Worm (Caenorhabditis elegans) whole organism, L4 larva: Measurements from ENCODE around the gene lips-1.
A peak's percentile ranks its signal among the peaks of the same experiment; 100 is the strongest.

ENCODE experiments used
- Y105C5A.15 ChIP-seq: fragments of 200-800 bp; sonication (Bioruptor generic); IDR thresholded peaks from 2 replicates; pipeline ENCODE4 v1.3.6; 2022; ENCODE audit warnings: missing genetic modification characterization, missing compliant biosample characterization
- Y48G9A.11 ChIP-seq: fragments of 200-800 bp; sonication (Bioruptor generic); IDR thresholded peaks from 2 replicates; pipeline ENCODE4 v1.3.6; 2022; ENCODE audit warnings: missing genetic modification reagents, missing genetic modification characterization, missing compliant biosample characterization
- Y5F2A.4 ChIP-seq: fragments of 200-800 bp; sonication (Bioruptor generic); optimal IDR thresholded peaks from 2 replicates; lab custom pipeline; 2018; ENCODE audit warnings: mild to moderate bottlenecking, missing genetic modification characterization, missing compliant biosample characterization
- Y75B8A.6 ChIP-seq: fragments of 200-800 bp; sonication (Bioruptor generic); IDR thresholded peaks from 2 replicates; pipeline ENCODE4 v1.3.6; 2022; ENCODE audit warnings: missing genetic modification reagents, missing genetic modification characterization, missing compliant biosample characterization
- ZK546.5 ChIP-seq, 2 experiments: sonication (generic microtip); optimal IDR thresholded peaks; 2 replicates each; lab custom pipeline; 2017; ENCODE audit warnings: missing biosample characterization in 2 of 2, missing genetic modification characterization in 2 of 2
- aha-1 ChIP-seq: fragments of 150-350 bp; peaks from one replicate; lab custom pipeline; 2014; ENCODE audit warnings: missing biosample characterization, missing genetic modification characterization
- arid-1 ChIP-seq: fragments of 200-800 bp; sonication (Bioruptor generic); conservative IDR thresholded peaks from 2 replicates; pipeline ENCODE4 v1.3.6; 2022; ENCODE audit warnings: missing genetic modification reagents, missing genetic modification characterization, missing compliant biosample characterization
- attf-4 ChIP-seq: sonication (generic microtip); optimal IDR thresholded peaks from 3 replicates; lab custom pipeline; 2017; ENCODE audit warnings: missing biosample characterization, missing genetic modification characterization
- ceh-20 ChIP-seq: fragments of 200-800 bp; sonication (Bioruptor generic); IDR thresholded peaks from 2 replicates; pipeline ENCODE4 v1.3.6; 2022; ENCODE audit warnings: missing genetic modification reagents, missing genetic modification characterization, missing compliant biosample characterization
- ceh-28 ChIP-seq: fragments of 150-350 bp; optimal IDR thresholded peaks from 2 replicates; lab custom pipeline; 2014; ENCODE audit warnings: missing biosample characterization, missing genetic modification reagents, missing genetic modification characterization
- ceh-62 ChIP-seq: sonication (generic microtip); optimal IDR thresholded peaks from 2 replicates; lab custom pipeline; 2017; ENCODE audit warnings: missing biosample characterization, missing genetic modification characterization
- ceh-82 ChIP-seq: sonication (generic microtip); optimal IDR thresholded peaks from 2 replicates; lab custom pipeline; 2017; ENCODE audit warnings: missing biosample characterization, missing genetic modification characterization
- cey-2 ChIP-seq: sonication (generic microtip); optimal IDR thresholded peaks from 3 replicates; lab custom pipeline; 2017; ENCODE audit warnings: missing genetic modification characterization, mild to moderate bottlenecking, missing compliant biosample characterization, antibody characterized with exemption, borderline replicate concordance; ENCODE audit not compliant: insufficient read depth
- ctbp-1 ChIP-seq: fragments of 200-800 bp; sonication (Bioruptor generic); IDR thresholded peaks from 2 replicates; pipeline ENCODE4 v1.3.6; 2022; ENCODE audit warnings: missing genetic modification reagents, missing genetic modification characterization, missing compliant biosample characterization
- daf-16 ChIP-seq, 3 experiments: sonication (generic microtip); optimal IDR thresholded peaks; 2 replicates each; lab custom pipeline; 2016 to 2017; ENCODE audit warnings: missing genetic modification characterization in 3 of 3, missing genetic modification reagents in 3 of 3, mild to moderate bottlenecking in 2 of 3, missing compliant biosample characterization in 2 of 3, missing biosample characterization in 1 of 3, moderate library complexity in 1 of 3
- dmd-6 ChIP-seq: fragments of 200-800 bp; sonication (Bioruptor generic); IDR thresholded peaks from 2 replicates; pipeline ENCODE4 v1.3.6; 2022; ENCODE audit warnings: missing genetic modification reagents, missing genetic modification characterization, missing compliant biosample characterization
- dmd-8 ChIP-seq: fragments of 200-800 bp; sonication (Bioruptor generic); IDR thresholded peaks from 2 replicates; pipeline ENCODE4 v1.3.6; 2022; ENCODE audit warnings: missing genetic modification characterization, missing compliant biosample characterization
- dmd-9 ChIP-seq: fragments of 200-800 bp; sonication (Bioruptor generic); IDR thresholded peaks from 2 replicates; pipeline ENCODE4 v1.3.6; 2022; ENCODE audit warnings: missing genetic modification reagents, missing genetic modification characterization, missing compliant biosample characterization
- dve-1 ChIP-seq: sonication (generic microtip); optimal IDR thresholded peaks from 2 replicates; lab custom pipeline; 2017; ENCODE audit warnings: antibody characterized with exemption, mild to moderate bottlenecking, missing genetic modification characterization, missing compliant biosample characterization; ENCODE audit not compliant: insufficient read depth
- egl-27 ChIP-seq: sonication (generic microtip); optimal IDR thresholded peaks from 3 replicates; lab custom pipeline; 2017; ENCODE audit warnings: missing biosample characterization, missing genetic modification reagents, missing genetic modification characterization
- egl-43 ChIP-seq: fragments of 200-800 bp; sonication (Bioruptor generic); IDR thresholded peaks from 2 replicates; pipeline ENCODE4 v1.3.6; 2022; ENCODE audit warnings: missing genetic modification reagents, missing genetic modification characterization, missing compliant biosample characterization
- jun-1 ChIP-seq: fragments of 150-350 bp; optimal IDR thresholded peaks from 2 replicates; lab custom pipeline; 2014; ENCODE audit warnings: missing biosample characterization, missing genetic modification reagents, missing genetic modification characterization
- lin-1 ChIP-seq: fragments of 200-800 bp; sonication (Bioruptor generic); IDR thresholded peaks from 2 replicates; pipeline ENCODE4 v1.3.6; 2022; ENCODE audit warnings: missing genetic modification reagents, missing genetic modification characterization, missing compliant biosample characterization
- lin-13 ChIP-seq: fragments of 150-350 bp; optimal IDR thresholded peaks from 2 replicates; lab custom pipeline; 2014; ENCODE audit warnings: missing biosample characterization, missing genetic modification reagents, missing genetic modification characterization
- lin-39 ChIP-seq: fragments of 150-350 bp; optimal IDR thresholded peaks from 2 replicates; lab custom pipeline; 2014; ENCODE audit warnings: missing biosample characterization, missing genetic modification reagents, missing genetic modification characterization
- madf-5 ChIP-seq, 2 experiments: fragments of 200-800 bp; sonication (Bioruptor generic); IDR thresholded peaks; 2 replicates each; pipeline ENCODE4 v1.3.6; 2022; ENCODE audit warnings: missing compliant biosample characterization in 2 of 2, missing genetic modification characterization in 2 of 2
- mdt-29 ChIP-seq: fragments of 200-800 bp; sonication (Bioruptor generic); IDR thresholded peaks from 2 replicates; pipeline ENCODE4 v1.3.6; 2022; ENCODE audit warnings: missing genetic modification reagents, missing genetic modification characterization, missing compliant biosample characterization
- mep-1 ChIP-seq: fragments of 150-350 bp; sonication (generic microtip); optimal IDR thresholded peaks from 3 replicates; lab custom pipeline; 2014; ENCODE audit warnings: missing biosample characterization, missing genetic modification characterization
- mes-2 ChIP-seq: sonication (generic microtip); optimal IDR thresholded peaks from 2 replicates; lab custom pipeline; 2016; ENCODE audit warnings: missing genotype, mild to moderate bottlenecking, missing genetic modification characterization, missing compliant biosample characterization; ENCODE audit not compliant: poor library complexity, severe bottlenecking
- mxl-2 ChIP-seq: fragments of 200-800 bp; sonication (Bioruptor generic); conservative IDR thresholded peaks from 2 replicates; pipeline ENCODE4 v1.3.6; 2022; ENCODE audit warnings: missing genetic modification reagents, missing genetic modification characterization, missing compliant biosample characterization
- nhr-10 ChIP-seq: fragments of 150-350 bp; optimal IDR thresholded peaks from 2 replicates; lab custom pipeline; 2014; ENCODE audit warnings: missing biosample characterization, missing genetic modification characterization
- nhr-102 ChIP-seq: sonication (generic microtip); optimal IDR thresholded peaks from 2 replicates; lab custom pipeline; 2016; ENCODE audit warnings: mild to moderate bottlenecking, missing genetic modification characterization, moderate library complexity, missing compliant biosample characterization
- nhr-237 ChIP-seq: sonication (generic microtip); optimal IDR thresholded peaks from 2 replicates; lab custom pipeline; 2017; ENCODE audit warnings: missing biosample characterization, missing genetic modification characterization
- nhr-28 ChIP-seq: fragments of 150-350 bp; optimal IDR thresholded peaks from 2 replicates; lab custom pipeline; 2014; ENCODE audit warnings: missing biosample characterization, missing genetic modification characterization
- nhr-42 ChIP-seq: fragments of 200-800 bp; sonication (Bioruptor generic); IDR thresholded peaks from 2 replicates; pipeline ENCODE4 v1.3.6; 2022; ENCODE audit warnings: missing genetic modification characterization, missing compliant biosample characterization
- nhr-76 ChIP-seq: fragments of 150-350 bp; optimal IDR thresholded peaks from 2 replicates; lab custom pipeline; 2014; ENCODE audit warnings: missing biosample characterization, missing genetic modification characterization
- nhr-77 ChIP-seq: fragments of 150-350 bp; optimal IDR thresholded peaks from 2 replicates; lab custom pipeline; 2014; ENCODE audit warnings: missing biosample characterization, missing genetic modification characterization
- pha-4 ChIP-seq, 2 experiments: fragments of 150-350 bp in 1 of 2; fragments of 200-800 bp in 1 of 2; sonication (Bioruptor generic) in 1 of 2; IDR thresholded peaks in 1 of 2; optimal IDR thresholded peaks in 1 of 2; 2 replicates each; pipeline versions ENCODE4 v1.3.6 to Lab custom; 2014 to 2022; ENCODE audit warnings: missing genetic modification characterization in 2 of 2, missing genetic modification reagents in 2 of 2, missing biosample characterization in 1 of 2, missing compliant biosample characterization in 1 of 2
- php-3 ChIP-seq: fragments of 200-800 bp; sonication (Bioruptor generic); IDR thresholded peaks from 2 replicates; pipeline ENCODE4 v1.3.6; 2022; ENCODE audit warnings: missing genetic modification reagents, missing genetic modification characterization, missing compliant biosample characterization
- pqm-1 ChIP-seq: sonication (generic microtip); optimal IDR thresholded peaks from 2 replicates; lab custom pipeline; 2017; ENCODE audit warnings: missing biosample characterization, missing genetic modification characterization
- saeg-2 ChIP-seq: fragments of 200-800 bp; sonication (Bioruptor generic); IDR thresholded peaks from 2 replicates; pipeline ENCODE4 v1.3.6; 2022; ENCODE audit warnings: missing genetic modification reagents, missing genetic modification characterization, missing compliant biosample characterization
- set-16 ChIP-seq: fragments of 200-800 bp; sonication (Bioruptor generic); IDR thresholded peaks from 2 replicates; pipeline ENCODE4 v1.3.6; 2022; ENCODE audit warnings: missing genetic modification reagents, missing genetic modification characterization, missing compliant biosample characterization
- snpc-1.2 ChIP-seq: fragments of 200-800 bp; sonication (Bioruptor generic); IDR thresholded peaks from 2 replicates; pipeline ENCODE4 v1.3.6; 2022; ENCODE audit warnings: missing genetic modification reagents, missing genetic modification characterization, missing compliant biosample characterization
- spr-1 ChIP-seq: sonication (generic microtip); optimal IDR thresholded peaks from 2 replicates; lab custom pipeline; 2016; ENCODE audit warnings: mild to moderate bottlenecking, missing genetic modification characterization, missing compliant biosample characterization
- tra-1 ChIP-seq: fragments of 200-800 bp; sonication (Bioruptor generic); IDR thresholded peaks from 2 replicates; pipeline ENCODE4 v1.3.6; 2022; ENCODE audit warnings: missing genetic modification reagents, missing genetic modification characterization, missing compliant biosample characterization
- unc-39 ChIP-seq: sonication (generic microtip); optimal IDR thresholded peaks from 2 replicates; lab custom pipeline; 2017; ENCODE audit warnings: missing biosample characterization, missing genetic modification characterization
- vab-7 ChIP-seq: fragments of 200-800 bp; sonication (Bioruptor generic); IDR thresholded peaks from 2 replicates; pipeline ENCODE4 v1.3.6; 2022; ENCODE audit warnings: missing genetic modification reagents, missing genetic modification characterization, missing compliant biosample characterization
- zag-1 ChIP-seq: fragments of 150-350 bp; optimal IDR thresholded peaks from 2 replicates; lab custom pipeline; 2014; ENCODE audit warnings: missing biosample characterization, missing genetic modification characterization
- zfp-2 ChIP-seq: sonication (generic microtip); optimal IDR thresholded peaks from 2 replicates; lab custom pipeline; 2016; ENCODE audit warnings: mild to moderate bottlenecking, missing genetic modification characterization, missing compliant biosample characterization
- zfp-3 ChIP-seq: fragments of 200-800 bp; sonication (Bioruptor generic); conservative IDR thresholded peaks from 2 replicates; pipeline ENCODE4 v1.3.6; 2022; ENCODE audit warnings: missing genetic modification reagents, missing genetic modification characterization, missing compliant biosample characterization
- zip-2 ChIP-seq: fragments of 150-350 bp; optimal IDR thresholded peaks from 2 replicates; lab custom pipeline; 2014; ENCODE audit warnings: missing biosample characterization, missing genetic modification characterization
- ztf-7 ChIP-seq: fragments of 150-350 bp; optimal IDR thresholded peaks from 2 replicates; lab custom pipeline; 2014; ENCODE audit warnings: missing biosample characterization, missing genetic modification characterization

lips-1 gene

DNA sequence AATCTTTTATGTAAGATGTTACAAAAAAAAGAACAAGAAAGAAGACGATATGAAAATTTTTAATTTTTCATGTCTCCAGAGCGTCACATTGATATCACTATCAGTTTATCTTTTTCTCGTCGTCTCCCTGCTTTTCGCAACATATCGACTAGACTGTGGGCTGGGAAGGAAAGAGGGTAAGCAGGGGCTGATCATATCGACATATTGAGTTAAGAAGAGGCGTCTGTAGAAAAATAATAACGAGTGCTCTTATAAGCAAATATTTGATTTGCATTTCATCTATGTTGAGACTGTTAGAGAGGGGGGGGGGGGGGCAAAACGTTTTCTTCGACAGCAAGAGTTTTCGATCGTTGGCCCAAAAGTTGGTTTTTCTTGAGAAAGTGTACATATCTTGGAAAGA lies 26.4 kb downstream of the lips-1 start:
- TF ChIP-seq nhr-42 (GFP tag; lab: Robert Waterston, UW) (no peak), nhr-237 (tag; lab: Kevin White, UChicago) (no peak), dmd-8 (no peak), mep-1 (no peak), aha-1 (tag; lab: Kevin White, UChicago) (no peak), unc-39 (tag; lab: Kevin White, UChicago) (no peak), Y48G9A.11 (no peak), snpc-1.2 (GFP tag; lab: Robert Waterston, UW) (no peak), nhr-10 (tag; lab: Kevin White, UChicago) (no peak), set-16 (GFP tag; lab: Robert Waterston, UW) (no peak), ZK546.5 (tag; optimal IDR thresholded peaks at IDR 0.05; lab: Kevin White, UChicago) (no peak), dmd-6 (GFP tag; lab: Robert Waterston, UW) (peak; percentile 54), Y105C5A.15 (GFP tag; lab: Robert Waterston, UW) (no peak), dmd-9 (GFP tag; lab: Robert Waterston, UW) (no peak), vab-7 (GFP tag; lab: Robert Waterston, UW) (no peak), jun-1 (no peak), ctbp-1 (no peak), ceh-28 (tag; lab: Kevin White, UChicago) (no peak), madf-5 (GFP tag; IDR thresholded peaks at IDR 0.05; lab: Robert Waterston, UW) (no peak), mdt-29 (GFP tag; lab: Robert Waterston, UW) (0 out of 2 replicates have a peak, but pooled peaks have one; percentile 31), daf-16 (GFP tag; optimal IDR thresholded peaks at IDR 0.05; lab: Kevin White, UChicago) (no peak), daf-16 (tag; optimal IDR thresholded peaks at IDR 0.05; lab: Kevin White, UChicago) (peak; percentile 70), zfp-2 (no peak), egl-43 (no peak), zfp-3 (no peak), php-3 (GFP tag; lab: Robert Waterston, UW) (no peak), attf-4 (no peak), mes-2 (tag; lab: Kevin White, UChicago) (peak; percentile 8), zip-2 (no peak), lin-39 (tag; lab: Kevin White, UChicago) (no peak), nhr-28 (tag; lab: Kevin White, UChicago) (peak; percentile 32), nhr-77 (tag; lab: Kevin White, UChicago) (no peak), tra-1 (no peak), arid-1 (GFP tag; lab: Robert Waterston, UW) (no peak), mxl-2 (GFP tag; lab: Robert Waterston, UW) (no peak), ceh-20 (no peak), ceh-62 (tag; lab: Kevin White, UChicago) (no peak), ceh-82 (tag; lab: Kevin White, UChicago) (no peak), pha-4 (GFP tag; IDR thresholded peaks at IDR 0.05; lab: Robert Waterston, UW) (no peak), pha-4 (tag; optimal IDR thresholded peaks at IDR 0.05; lab: Kevin White, UChicago) (peak; percentile 33), nhr-76 (tag; lab: Kevin White, UChicago) (no peak), egl-27 (tag; lab: Kevin White, UChicago) (no peak), nhr-102 (tag; lab: Kevin White, UChicago) (no peak), lin-13 (GFP tag; lab: Kevin White, UChicago) (no peak), pqm-1 (tag; lab: Kevin White, UChicago) (peak; percentile 6), saeg-2 (GFP tag; lab: Robert Waterston, UW) (no peak), Y75B8A.6 (GFP tag; lab: Robert Waterston, UW) (no peak), spr-1 (tag; lab: Kevin White, UChicago) (no peak), cey-2 (tag; lab: Kevin White, UChicago) (no peak), lin-1 (GFP tag; lab: Robert Waterston, UW) (no peak), dve-1 (tag; lab: Kevin White, UChicago) (no peak), ztf-7 (tag; lab: Kevin White, UChicago) (no peak), Y5F2A.4 (GFP tag; lab: Kevin White, UChicago) (no peak), zag-1 (no peak)
